Worm (Caenorhabditis elegans): ENCODE data around the gene clic-1.

clic-1 gene

ce11 chrV:7716034-7716433 is 18.7 kb downstream of the clic-1 start, which contains the start of gene ZK105.12:
TSS of gene ZK105.12 (minus strand) at chrV:7716134.
- TF ChIP-seq unc-130 (GFP tag; optimal IDR thresholded peaks at IDR 0.05) (no peak), him-1 (tag; optimal IDR thresholded peaks at IDR 0.05) (no peak), aptf-3 (GFP tag; IDR thresholded peaks at IDR 0.05) (no peak), F57C9.4 (tag; optimal IDR thresholded peaks at IDR 0.05) (no peak), hmg-1.2 (GFP tag; IDR thresholded peaks at IDR 0.05) (no peak), nfya-2 (GFP tag; IDR thresholded peaks at IDR 0.05) (no peak), ceh-79 (tag; optimal IDR thresholded peaks at IDR 0.05) (no peak), hsf-1 (GFP tag; IDR thresholded peaks at IDR 0.05) (no peak), ama-1 (optimal IDR thresholded peaks at IDR 0.05) (no peak), ama-1 (GFP tag; optimal IDR thresholded peaks at IDR 0.05) (no peak), mes-4 (tag; optimal IDR thresholded peaks at IDR 0.05) (no peak), madf-10 (tag; optimal IDR thresholded peaks at IDR 0.05) (no peak), nhr-120 (GFP tag; IDR thresholded peaks at IDR 0.05) (no peak), attf-6 (GFP tag; IDR thresholded peaks at IDR 0.05) (no peak), zim-3 (tag; optimal IDR thresholded peaks at IDR 0.05) (no peak), C06A6.2 (GFP tag; conservative IDR thresholded peaks at IDR 0.05) (no peak)

ce11 chrV:7713691-7714090 is 21.0 kb downstream of the clic-1 start, which contains the start of gene ZK105.1:
TSS of gene ZK105.1 (plus strand) at chrV:7713991.
- TF ChIP-seq F57A8.1 (GFP tag; optimal IDR thresholded peaks at IDR 0.05) (no peak), F23B12.7 (tag; optimal IDR thresholded peaks at IDR 0.05; ENCODE audit: insufficient read depth) (no peak), madf-10 (tag; optimal IDR thresholded peaks at IDR 0.05) (no peak), nfya-1 (tag; optimal IDR thresholded peaks at IDR 0.05; ENCODE audit: borderline replicate concordance, insufficient read depth) (no peak), snpc-1.3 (tag; optimal IDR thresholded peaks at IDR 0.05; ENCODE audit: insufficient read depth) (no peak), ceh-100 (GFP tag; IDR thresholded peaks at IDR 0.05) (no peak), nhr-27 (tag; optimal IDR thresholded peaks at IDR 0.05) (no peak), F33H1.4 (GFP tag; IDR thresholded peaks at IDR 0.05) (no peak), ztf-26 (tag; optimal IDR thresholded peaks at IDR 0.05) (no peak), unc-62 (GFP tag; optimal IDR thresholded peaks at IDR 0.05) (no peak), aptf-3 (GFP tag; IDR thresholded peaks at IDR 0.05) (no peak), F55B11.4 (tag; optimal IDR thresholded peaks at IDR 0.05; ENCODE audit: borderline replicate concordance, insufficient read depth) (no peak), lin-40 (tag; optimal IDR thresholded peaks at IDR 0.05) (no peak), bed-1 (GFP tag; IDR thresholded peaks at IDR 0.05) (no peak)

DNA sequence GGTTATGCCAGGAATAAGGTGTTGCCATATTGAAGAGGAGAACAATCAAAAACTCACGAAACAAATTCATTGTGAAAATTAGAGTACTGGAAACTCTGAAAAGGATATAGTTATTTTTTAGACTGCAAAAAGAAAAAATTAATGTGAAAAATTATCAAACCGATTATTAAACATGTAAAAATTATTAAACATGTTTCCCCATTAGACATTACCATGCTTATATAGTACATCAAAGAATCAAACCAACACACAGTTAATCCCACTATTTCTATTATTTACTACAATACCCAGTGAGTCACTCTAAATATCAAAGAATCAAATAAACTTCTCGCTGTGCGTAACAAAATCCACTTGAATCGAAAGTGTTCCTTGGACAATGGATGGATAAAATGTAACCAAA is 21.6 kb downstream of the clic-1 start, which contains the start of gene ZK105.13:
Gene ZK105.13 (minus strand): TSS at position 101 of the 400 bp plus-strand sequence.
- TF ChIP-seq hlh-26 (GFP tag; conservative IDR thresholded peaks at IDR 0.05) (no peak), rec-8 (tag; optimal IDR thresholded peaks at IDR 0.05) (no peak), ztf-22 (GFP tag; optimal IDR thresholded peaks at IDR 0.05) (no peak), Y53F4B.3 (GFP tag; IDR thresholded peaks at IDR 0.05) (no peak), him-1 (tag; optimal IDR thresholded peaks at IDR 0.05) (no peak), repo-1 (tag; optimal IDR thresholded peaks at IDR 0.05) (no peak), lsy-27 (tag; optimal IDR thresholded peaks at IDR 0.05; ENCODE audit: borderline replicate concordance, insufficient read depth) (no peak), pha-4 (tag; optimal IDR thresholded peaks at IDR 0.05) (no peak), dox-1 (GFP tag; IDR thresholded peaks at IDR 0.05) (no peak), xnd-1 (tag; optimal IDR thresholded peaks at IDR 0.05) (no peak), tlf-1 (GFP tag; optimal IDR thresholded peaks at IDR 0.05) (no peak)
